Worm (Caenorhabditis elegans) whole organism, L4 larva: ENCODE data around the gene F22E5.23.
"Not testable (repeated sequence)": the region's sequence is repeated elsewhere in the genome, so short reads cannot be mapped to it uniquely, and the experiment has no call there.

ENCODE experiments used
- F44E2.7 ChIP-seq: fragments of 200-800 bp; sonication (Bioruptor generic); IDR thresholded peaks from 2 replicates; pipeline ENCODE4 v2.1.2; 2022; ENCODE audit warnings: missing genetic modification characterization, missing compliant biosample characterization
- ceh-44 ChIP-seq: fragments of 200-800 bp; sonication (Bioruptor generic); IDR thresholded peaks from 2 replicates; pipeline ENCODE4 v1.3.6; 2022; ENCODE audit warnings: missing genetic modification reagents, missing genetic modification characterization, missing compliant biosample characterization
- daf-8 ChIP-seq: fragments of 200-800 bp; sonication (Bioruptor generic); IDR thresholded peaks from 2 replicates; pipeline ENCODE4 v1.3.6; 2022; ENCODE audit warnings: missing genetic modification characterization, missing compliant biosample characterization
- dmd-6 ChIP-seq: fragments of 200-800 bp; sonication (Bioruptor generic); IDR thresholded peaks from 2 replicates; pipeline ENCODE4 v1.3.6; 2022; ENCODE audit warnings: missing genetic modification reagents, missing genetic modification characterization, missing compliant biosample characterization
- dmd-8 ChIP-seq: fragments of 200-800 bp; sonication (Bioruptor generic); IDR thresholded peaks from 2 replicates; pipeline ENCODE4 v1.3.6; 2022; ENCODE audit warnings: missing genetic modification characterization, missing compliant biosample characterization
- fkh-10 ChIP-seq: fragments of 150-350 bp; optimal IDR thresholded peaks from 2 replicates; lab custom pipeline; 2014; ENCODE audit warnings: missing biosample characterization, missing genetic modification reagents, missing genetic modification characterization
- lin-39 ChIP-seq: fragments of 150-350 bp; optimal IDR thresholded peaks from 2 replicates; lab custom pipeline; 2014; ENCODE audit warnings: missing biosample characterization, missing genetic modification reagents, missing genetic modification characterization
- mdl-1 ChIP-seq, 2 experiments: fragments of 150-350 bp in 1 of 2; sonication (generic microtip) in 1 of 2; optimal IDR thresholded peaks; 2 replicates each; lab custom pipeline; 2014 to 2017; ENCODE audit warnings: missing biosample characterization in 2 of 2, missing genetic modification characterization in 2 of 2
- nhr-10 ChIP-seq: fragments of 150-350 bp; optimal IDR thresholded peaks from 2 replicates; lab custom pipeline; 2014; ENCODE audit warnings: missing biosample characterization, missing genetic modification characterization
- nhr-77 ChIP-seq: fragments of 150-350 bp; optimal IDR thresholded peaks from 2 replicates; lab custom pipeline; 2014; ENCODE audit warnings: missing biosample characterization, missing genetic modification characterization
- pha-4 ChIP-seq, 2 experiments: fragments of 150-350 bp in 1 of 2; fragments of 200-800 bp in 1 of 2; sonication (Bioruptor generic) in 1 of 2; IDR thresholded peaks in 1 of 2; optimal IDR thresholded peaks in 1 of 2; 2 replicates each; pipeline versions ENCODE4 v1.3.6 to Lab custom; 2014 to 2022; ENCODE audit warnings: missing genetic modification characterization in 2 of 2, missing genetic modification reagents in 2 of 2, missing biosample characterization in 1 of 2, missing compliant biosample characterization in 1 of 2
- pqm-1 ChIP-seq: sonication (generic microtip); optimal IDR thresholded peaks from 2 replicates; lab custom pipeline; 2017; ENCODE audit warnings: missing biosample characterization, missing genetic modification characterization
- snpc-4 ChIP-seq: fragments of 150-350 bp; optimal IDR thresholded peaks from 2 replicates; lab custom pipeline; 2014; ENCODE audit warnings: missing biosample characterization, missing genetic modification characterization

ce11 chrII:2672320-2672719, 31.2 kb downstream of the F22E5.23 start, which contains the start of gene sri-57:
- TF ChIP-seq fkh-10 (GFP tag; lab: Kevin White, UChicago); dmd-8 (GFP tag; lab: Robert Waterston, UW); pha-4 (GFP tag; IDR thresholded peaks at IDR 0.05; lab: Robert Waterston, UW); pha-4 (tag; optimal IDR thresholded peaks at IDR 0.05; lab: Kevin White, UChicago); F44E2.7 (GFP tag; lab: Robert Waterston, UW); ceh-44; lin-39; snpc-4; dmd-6 (GFP tag; lab: Robert Waterston, UW); pqm-1 (tag; lab: Kevin White, UChicago); nhr-10 (tag; lab: Kevin White, UChicago); daf-8 (GFP tag; lab: Robert Waterston, UW); nhr-77 (tag; lab: Kevin White, UChicago); mdl-1 (tag; optimal IDR thresholded peaks at IDR 0.05; lab: Kevin White, UChicago): not testable (repeated sequence)
